Fruit fly (Drosophila melanogaster) whole organism, embryonic: ENCODE results near the gene Unc50.

Experiments
- B-H1 ChIP-seq: fragments of 200-800 bp; sonication (Bioruptor generic); IDR thresholded peaks from 3 replicates; pipeline ENCODE4 v1.3.6; 2022; ENCODE audit warnings: missing biosample characterization, missing genetic modification characterization
- Bdp1 ChIP-seq: fragments of 200-800 bp; sonication (Bioruptor generic); optimal IDR thresholded peaks from 3 replicates; lab custom pipeline; 2016; ENCODE audit warnings: missing biosample characterization, missing genetic modification characterization
- BtbVII ChIP-seq: fragments of 200-800 bp; sonication (Bioruptor generic); optimal IDR thresholded peaks from 3 replicates; lab custom pipeline; 2017; ENCODE audit warnings: missing biosample characterization, mild to moderate bottlenecking, missing genetic modification characterization
- CG10147 ChIP-seq: fragments of 200-800 bp; sonication (Bioruptor generic); optimal IDR thresholded peaks from 2 replicates; lab custom pipeline; 2019; ENCODE audit warnings: missing biosample characterization, mild to moderate bottlenecking, missing genetic modification characterization, moderate library complexity
- CG10959 ChIP-seq: fragments of 200-800 bp; sonication (Bioruptor generic); IDR thresholded peaks from 2 replicates; pipeline ENCODE4 v1.3.6; 2022; ENCODE audit warnings: missing biosample characterization, missing genetic modification characterization
- CG11504 ChIP-seq: fragments of 200-800 bp; sonication (Bioruptor generic); optimal IDR thresholded peaks from 3 replicates; lab custom pipeline; 2019; ENCODE audit warnings: missing biosample characterization, mild to moderate bottlenecking, missing genetic modification characterization, moderate library complexity
- CG12155 ChIP-seq: fragments of 200-800 bp; sonication (Bioruptor generic); optimal IDR thresholded peaks from 3 replicates; lab custom pipeline; 2016; ENCODE audit warnings: missing biosample characterization, missing genetic modification characterization
- CG12236 ChIP-seq: fragments of 200-800 bp; sonication (Bioruptor generic); optimal IDR thresholded peaks from 2 replicates; lab custom pipeline; 2016; ENCODE audit warnings: missing biosample characterization, missing genetic modification characterization
- CG14441 ChIP-seq: fragments of 200-800 bp; sonication (Bioruptor generic); IDR thresholded peaks from 2 replicates; pipeline ENCODE4 v1.3.6; 2022; ENCODE audit warnings: missing biosample characterization, missing genetic modification characterization
- CG15601 ChIP-seq: fragments of 200-800 bp; sonication (Bioruptor generic); optimal IDR thresholded peaks from 3 replicates; lab custom pipeline; 2019; ENCODE audit warnings: missing biosample characterization, mild to moderate bottlenecking, missing genetic modification characterization, moderate library complexity
- CG17186 ChIP-seq: fragments of 200-800 bp; sonication (Bioruptor generic); optimal IDR thresholded peaks from 3 replicates; lab custom pipeline; 2017; ENCODE audit warnings: missing biosample characterization, missing genetic modification reagents, missing genetic modification characterization
- CG17328 ChIP-seq: fragments of 200-800 bp; sonication (Bioruptor generic); IDR thresholded peaks from 2 replicates; pipeline ENCODE4 v1.3.6; 2022; ENCODE audit warnings: missing biosample characterization, missing genetic modification characterization
- CG18262 ChIP-seq: fragments of 200-800 bp; optimal IDR thresholded peaks from 3 replicates; lab custom pipeline; 2019; ENCODE audit warnings: missing biosample characterization, mild to moderate bottlenecking, missing genetic modification characterization, moderate library complexity
- CG18476 ChIP-seq: fragments of 200-800 bp; sonication (Bioruptor generic); optimal IDR thresholded peaks from 2 replicates; lab custom pipeline; 2016; ENCODE audit warnings: missing biosample characterization, mild to moderate bottlenecking, missing genetic modification characterization
- CG18619 ChIP-seq: fragments of 200-800 bp; sonication (Bioruptor generic); optimal IDR thresholded peaks from 3 replicates; lab custom pipeline; 2017; ENCODE audit warnings: missing biosample characterization, mild to moderate bottlenecking, missing genetic modification characterization
- CG31365 ChIP-seq: fragments of 200-800 bp; sonication (Bioruptor generic); optimal IDR thresholded peaks from 2 replicates; lab custom pipeline; 2018; ENCODE audit warnings: missing biosample characterization, mild to moderate bottlenecking, missing genetic modification characterization
- CG4404 ChIP-seq: fragments of 200-800 bp; sonication (Bioruptor generic); IDR thresholded peaks from 2 replicates; pipeline ENCODE4 v1.3.6; 2022; ENCODE audit warnings: missing biosample characterization, missing genetic modification characterization
- CG7556 ChIP-seq: fragments of 200-800 bp; sonication (Bioruptor generic); optimal IDR thresholded peaks from 2 replicates; lab custom pipeline; 2017; ENCODE audit warnings: missing biosample characterization, mild to moderate bottlenecking, missing genetic modification characterization
- CG8290 ChIP-seq, 3 experiments: fragments of 200-800 bp; sonication (Bioruptor generic); optimal IDR thresholded peaks; 2 replicates each; lab custom pipeline; 2016 to 2019; ENCODE audit warnings: missing biosample characterization in 3 of 3, missing genetic modification characterization in 3 of 3, mild to moderate bottlenecking in 2 of 3, moderate library complexity in 1 of 3
- CG8765 ChIP-seq: fragments of 200-800 bp; sonication (Bioruptor generic); IDR thresholded peaks from 2 replicates; pipeline ENCODE4 v1.3.6; 2022; ENCODE audit warnings: missing biosample characterization, missing genetic modification characterization
- Camta ChIP-seq: fragments of 200-800 bp; sonication (Bioruptor generic); optimal IDR thresholded peaks from 2 replicates; lab custom pipeline; 2016; ENCODE audit warnings: missing biosample characterization, missing genetic modification characterization
- D19A ChIP-seq: fragments of 200-800 bp; optimal IDR thresholded peaks from 3 replicates; lab custom pipeline; 2019; ENCODE audit warnings: missing biosample characterization, mild to moderate bottlenecking, missing genetic modification characterization, moderate library complexity
- Dad ChIP-seq: fragments of 200-800 bp; sonication (Bioruptor generic); optimal IDR thresholded peaks from 3 replicates; lab custom pipeline; 2016; ENCODE audit warnings: missing biosample characterization, missing genetic modification characterization
- HLHmδ ChIP-seq: fragments of 200-800 bp; sonication (Bioruptor generic); optimal IDR thresholded peaks from 2 replicates; lab custom pipeline; 2018; ENCODE audit warnings: missing biosample characterization, mild to moderate bottlenecking, missing genetic modification characterization, moderate library complexity
- Jarid2 ChIP-seq: fragments of 200-800 bp; sonication (Bioruptor generic); optimal IDR thresholded peaks from 3 replicates; lab custom pipeline; 2017; ENCODE audit warnings: mild to moderate bottlenecking, missing biosample characterization, missing genetic modification reagents, missing genetic modification characterization
- Lpt ChIP-seq: fragments of >200 bp; optimal IDR thresholded peaks from 2 replicates; lab custom pipeline; 2018; ENCODE audit warnings: missing biosample characterization, missing genetic modification characterization
- NC2β ChIP-seq: fragments of 200-800 bp; sonication (Bioruptor generic); optimal IDR thresholded peaks from 2 replicates; lab custom pipeline; 2016; ENCODE audit warnings: missing biosample characterization, missing genetic modification characterization
- Optix ChIP-seq: fragments of 200-800 bp; sonication (Bioruptor generic); IDR thresholded peaks from 3 replicates; pipeline ENCODE4 v1.3.6; 2022; ENCODE audit warnings: missing biosample characterization, missing genetic modification characterization
- Rx ChIP-seq: fragments of 200-800 bp; sonication (Bioruptor generic); IDR thresholded peaks from 2 replicates; pipeline ENCODE4 v1.3.6; 2022; ENCODE audit warnings: missing biosample characterization, missing genetic modification characterization
- Trl ChIP-seq, 3 experiments: fragments of >200 bp in 2 of 3; fragments of 200-800 bp in 1 of 3; sonication (Bioruptor generic) in 1 of 3; optimal IDR thresholded peaks; 2 replicates in 1 of 3; 3 replicates in 2 of 3; lab custom pipeline; 2016 to 2017; ENCODE audit warnings: missing biosample characterization in 1 of 3, missing genetic modification characterization in 1 of 3
- aop ChIP-seq: fragments of 200-800 bp; sonication (Bioruptor generic); IDR thresholded peaks from 2 replicates; pipeline ENCODE4 v1.3.6; 2022; ENCODE audit warnings: missing biosample characterization, missing genetic modification characterization
- ash1 ChIP-seq: fragments of 200-800 bp; sonication (Bioruptor generic); optimal IDR thresholded peaks from 2 replicates; lab custom pipeline; 2018; ENCODE audit warnings: missing biosample characterization, mild to moderate bottlenecking, missing genetic modification characterization
- bcd ChIP-seq: fragments of 200-800 bp; sonication (Bioruptor generic); optimal IDR thresholded peaks from 2 replicates; lab custom pipeline; 2017; ENCODE audit warnings: missing biosample characterization, mild to moderate bottlenecking, missing genetic modification characterization
- btn ChIP-seq: fragments of 200-800 bp; sonication (Bioruptor generic); optimal IDR thresholded peaks from 2 replicates; lab custom pipeline; 2016; ENCODE audit warnings: missing biosample characterization, missing genetic modification characterization
- cas ChIP-seq: fragments of 200-800 bp; sonication (Bioruptor generic); IDR thresholded peaks from 2 replicates; pipeline ENCODE4 v1.3.6; 2022; ENCODE audit warnings: missing biosample characterization, missing genetic modification characterization
- da ChIP-seq: fragments of 200-800 bp; sonication (Bioruptor generic); optimal IDR thresholded peaks from 2 replicates; lab custom pipeline; 2016; ENCODE audit warnings: missing biosample characterization, missing genetic modification characterization
- dmrt99B ChIP-seq: fragments of 200-800 bp; sonication (Bioruptor generic); optimal IDR thresholded peaks from 2 replicates; lab custom pipeline; 2018; ENCODE audit warnings: missing biosample characterization, mild to moderate bottlenecking, missing genetic modification characterization, moderate library complexity
- dysf ChIP-seq: fragments of 200-800 bp; sonication (Bioruptor generic); IDR thresholded peaks from 3 replicates; pipeline ENCODE4 v1.3.6; 2022; ENCODE audit warnings: missing biosample characterization, missing genetic modification characterization
- fru ChIP-seq: fragments of >200 bp; optimal IDR thresholded peaks from 2 replicates; lab custom pipeline; 2017
- grau ChIP-seq: fragments of 200-800 bp; optimal IDR thresholded peaks from 3 replicates; lab custom pipeline; 2019; ENCODE audit warnings: missing biosample characterization, mild to moderate bottlenecking, missing genetic modification characterization, moderate library complexity
- gt ChIP-seq: fragments of 200-800 bp; sonication (Bioruptor generic); IDR thresholded peaks from 2 replicates; pipeline ENCODE4 v1.3.6; 2022; ENCODE audit warnings: missing biosample characterization, missing genetic modification characterization
- lola ChIP-seq, 3 experiments: fragments of >200 bp in 2 of 3; fragments of 200-800 bp in 1 of 3; sonication (Bioruptor generic) in 1 of 3; optimal IDR thresholded peaks; 2 replicates each; lab custom pipeline; 2017 to 2019; ENCODE audit warnings: missing biosample characterization in 3 of 3, missing genetic modification characterization in 3 of 3, mild to moderate bottlenecking in 1 of 3, moderate library complexity in 1 of 3
- mld ChIP-seq: fragments of 200-800 bp; sonication (Bioruptor generic); IDR thresholded peaks from 3 replicates; pipeline ENCODE4 v1.3.6; 2022; ENCODE audit warnings: missing biosample characterization, missing genetic modification characterization; ENCODE audit not compliant: partially characterized antibody
- nerfin-2 ChIP-seq: fragments of 200-800 bp; sonication (Bioruptor generic); IDR thresholded peaks from 2 replicates; pipeline ENCODE4 v1.3.6; 2022; ENCODE audit warnings: missing biosample characterization, missing genetic modification characterization; ENCODE audit not compliant: partially characterized antibody
- nom ChIP-seq: fragments of 200-800 bp; sonication (Bioruptor generic); optimal IDR thresholded peaks from 2 replicates; lab custom pipeline; 2017; ENCODE audit warnings: missing biosample characterization, missing genetic modification characterization, mild to moderate bottlenecking, moderate library complexity, missing genetic modification reagents
- onecut ChIP-seq: fragments of 200-800 bp; sonication (Bioruptor generic); IDR thresholded peaks from 2 replicates; pipeline ENCODE4 v1.3.6; 2022; ENCODE audit warnings: missing biosample characterization, missing genetic modification characterization
- psq ChIP-seq: fragments of 200-800 bp; sonication (Bioruptor generic); optimal IDR thresholded peaks from 2 replicates; lab custom pipeline; 2017; ENCODE audit warnings: missing biosample characterization, missing genetic modification characterization
- repo ChIP-seq: fragments of 200-800 bp; sonication (Bioruptor generic); optimal IDR thresholded peaks from 2 replicates; lab custom pipeline; 2016; ENCODE audit warnings: missing biosample characterization, missing genetic modification characterization
- row ChIP-seq: fragments of 200-800 bp; sonication (Bioruptor generic); IDR thresholded peaks from 3 replicates; pipeline ENCODE4 v1.3.6; 2022; ENCODE audit warnings: missing biosample characterization, missing genetic modification characterization
- wor ChIP-seq: fragments of 200-800 bp; sonication (Bioruptor generic); IDR thresholded peaks from 2 replicates; pipeline ENCODE4 v1.3.6; 2022; ENCODE audit warnings: missing biosample characterization, missing genetic modification characterization

Gene Unc50

DNA sequence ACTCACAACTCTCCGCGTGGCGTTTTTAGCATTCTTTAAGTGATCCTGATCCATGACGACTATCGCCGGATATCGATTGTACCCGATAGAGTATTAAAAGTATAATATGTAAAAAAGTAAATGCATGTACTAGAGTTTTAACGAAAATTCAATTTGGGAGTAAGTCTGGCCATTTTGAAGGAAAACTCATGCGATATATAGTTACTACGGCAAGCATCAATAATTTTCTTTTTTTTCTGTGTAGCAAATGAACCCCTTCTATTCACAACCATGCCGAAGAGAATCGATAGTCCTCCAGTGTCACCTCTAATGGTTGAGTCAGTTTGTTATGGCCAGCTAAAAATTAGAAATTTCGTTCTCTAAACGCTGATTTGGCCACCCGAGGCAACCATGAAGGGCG lies 23.7 kb downstream of the Unc50 start, which contains the start of the genes Sys1 and Dhod (continued):
- TF ChIP-seq Trl (optimal IDR thresholded peaks at IDR 0.05; lab: Kevin White, UChicago) (no peak), Trl (GFP tag; optimal IDR thresholded peaks at IDR 0.05; lab: Kevin White, UChicago) (peak; percentile 70), wor (GFP tag; lab: Robert Waterston, UW) (peak; percentile 27; the same call in 1 of the 2 replicates), da (GFP tag; lab: Kevin White, UChicago) (no peak), CG4404 (GFP tag; lab: Robert Waterston, UW) (peak; percentile 45; the same call in 1 of the 2 replicates), onecut (GFP tag; lab: Robert Waterston, UW) (peak; percentile 44), nerfin-2 (GFP tag; lab: Robert Waterston, UW) (peak; percentile 64; the same call in 1 of the 2 replicates), B-H1 (GFP tag; lab: Robert Waterston, UW) (peak; percentile 35; the same call in 1 of the 3 replicates), CG8765 (peak; percentile 49; the same call in 1 of the 2 replicates), CG18619 (GFP tag; lab: Kevin White, UChicago) (peak; percentile 36), Lpt (GFP tag; lab: Kevin White, UChicago) (no peak), Dad (GFP tag; lab: Kevin White, UChicago) (peak; percentile 62), CG12236 (GFP tag; lab: Kevin White, UChicago) (no peak), CG11504 (tag; lab: Kevin White, UChicago) (peak; percentile 58), BtbVII (GFP tag; lab: Kevin White, UChicago) (no peak), mld (0 out of 3 replicates have a peak, but pooled peaks have one; percentile 10), D19A (peak; percentile 45), Bdp1 (GFP tag; lab: Kevin White, UChicago) (peak; percentile 73), CG8290 (GFP tag; optimal IDR thresholded peaks at IDR 0.05; lab: Kevin White, UChicago) (peak; percentile 51), CG8290 (tag; optimal IDR thresholded peaks at IDR 0.05; lab: Kevin White, UChicago) (peak; percentile 13 to 58), Camta (peak; percentile 28), Jarid2 (GFP tag; lab: Kevin White, UChicago) (no peak), NC2β (GFP tag; lab: Kevin White, UChicago) (peak; percentile 72), btn (GFP tag; lab: Kevin White, UChicago) (no peak), ash1 (GFP tag; lab: Kevin White, UChicago) (no peak), HLHmδ (no peak), CG17328 (peak; percentile 31; the same call in 1 of the 2 replicates), CG15601 (tag; lab: Kevin White, UChicago) (no peak), gt (GFP tag; lab: Robert Waterston, UW) (no peak), CG18262 (peak; percentile 57), CG14441 (GFP tag; lab: Robert Waterston, UW) (peak; percentile 69), Optix (GFP tag; lab: Robert Waterston, UW) (peak; percentile 38; the same call in 1 of the 3 replicates), dmrt99B (tag; lab: Kevin White, UChicago) (peak; percentile 28), nom (peak; percentile 12), lola (GFP tag; optimal IDR thresholded peaks at IDR 0.05; lab: Kevin White, UChicago) (peak in 1 of 3 experiments; percentile 47), repo (GFP tag; lab: Kevin White, UChicago) (peak; percentile 23), Rx (GFP tag; lab: Robert Waterston, UW) (0 out of 2 replicates have a peak, but pooled peaks have one; percentile 12), aop (no peak), grau (tag; lab: Kevin White, UChicago) (peak; percentile 69), CG7556 (GFP tag; lab: Kevin White, UChicago) (peak; percentile 33), dysf (GFP tag; lab: Robert Waterston, UW) (peak; percentile 37; the same call in 1 of the 3 replicates), psq (GFP tag; lab: Kevin White, UChicago) (no peak), CG10147 (GFP tag; lab: Kevin White, UChicago) (peak; percentile 65), row (peak; percentile 93), bcd (GFP tag; lab: Kevin White, UChicago) (peak; percentile 39), CG12155 (peak; percentile 62), cas (GFP tag; lab: Robert Waterston, UW) (0 out of 2 replicates have a peak, but pooled peaks have one; percentile 37), fru (lab: Kevin White, UChicago) (no peak), CG31365 (tag; lab: Kevin White, UChicago) (no peak), CG10959 (GFP tag; lab: Robert Waterston, UW) (no peak), CG18476 (GFP tag; lab: Kevin White, UChicago) (peak; percentile 25), CG17186 (GFP tag; lab: Kevin White, UChicago) (peak; percentile 53)
